Worm (Caenorhabditis elegans) whole organism, L1 larva: Measurements from ENCODE around the gene srh-283.

Source experiments
- C04F5.9 ChIP-seq: sonication (generic microtip); optimal IDR thresholded peaks from 2 replicates; lab custom pipeline; 2016; ENCODE audit warnings: missing genetic modification characterization, missing compliant biosample characterization
- F16B12.6 ChIP-seq: fragments of 150-350 bp; optimal IDR thresholded peaks from 2 replicates; lab custom pipeline; 2014; ENCODE audit warnings: missing biosample characterization, missing genetic modification characterization
- Y116A8C.19 ChIP-seq: sonication (generic microtip); optimal IDR thresholded peaks from 2 replicates; lab custom pipeline; 2016; ENCODE audit warnings: missing compliant biosample characterization, missing genetic modification characterization, borderline replicate concordance
- blmp-1 ChIP-seq: fragments of 150-350 bp; optimal IDR thresholded peaks from 2 replicates; lab custom pipeline; 2014; ENCODE audit warnings: missing biosample characterization, missing genetic modification characterization
- ceh-63 ChIP-seq: fragments of 200-800 bp; sonication (Bioruptor generic); optimal IDR thresholded peaks from 2 replicates; lab custom pipeline; 2018; ENCODE audit warnings: mild to moderate bottlenecking, missing genetic modification characterization, missing compliant biosample characterization
- ceh-8 ChIP-seq: fragments of 200-800 bp; sonication (Bioruptor generic); optimal IDR thresholded peaks from 2 replicates; lab custom pipeline; 2018; ENCODE audit warnings: mild to moderate bottlenecking, missing genetic modification characterization, moderate library complexity, missing compliant biosample characterization
- ceh-82 ChIP-seq, 3 experiments: fragments of 150-350 bp in 1 of 3; sonication (generic microtip) in 2 of 3; optimal IDR thresholded peaks; 2 replicates each; lab custom pipeline; 2014 to 2017; ENCODE audit warnings: missing biosample characterization in 3 of 3, missing genetic modification characterization in 3 of 3
- ceh-90 ChIP-seq: sonication (generic microtip); optimal IDR thresholded peaks from 2 replicates; lab custom pipeline; 2016; ENCODE audit warnings: missing genetic modification characterization, missing compliant biosample characterization
- dpl-1 ChIP-seq, 3 experiments: fragments of 150-350 bp in 2 of 3; sonication (generic microtip) in 1 of 3; optimal IDR thresholded peaks; 2 replicates each; lab custom pipeline; 2014 to 2017; ENCODE audit warnings: missing biosample characterization in 3 of 3, missing genetic modification characterization in 3 of 3, missing genetic modification reagents in 3 of 3
- dsc-1 ChIP-seq: sonication (generic microtip); optimal IDR thresholded peaks from 2 replicates; lab custom pipeline; 2016; ENCODE audit warnings: mild to moderate bottlenecking, missing genetic modification characterization, missing compliant biosample characterization
- efl-1 ChIP-seq, 4 experiments: fragments of 150-350 bp; optimal IDR thresholded peaks in 3 of 4; peaks in 1 of 4; 1 replicate in 1 of 4; 2 replicates in 3 of 4; lab custom pipeline; 2014; ENCODE audit warnings: missing biosample characterization in 2 of 4, missing genetic modification characterization in 2 of 4, missing genetic modification reagents in 2 of 4
- egl-13 ChIP-seq: sonication (generic microtip); optimal IDR thresholded peaks from 2 replicates; lab custom pipeline; 2016; ENCODE audit warnings: missing genotype, missing genetic modification reagents, missing genetic modification characterization, missing compliant biosample characterization
- egl-27 ChIP-seq, 2 experiments: fragments of 150-350 bp in 1 of 2; sonication (generic microtip); optimal IDR thresholded peaks; 3 replicates each; lab custom pipeline; 2017 to 2018; ENCODE audit warnings: missing biosample characterization in 2 of 2, missing genetic modification characterization in 2 of 2, missing genetic modification reagents in 2 of 2
- ets-5 ChIP-seq: fragments of 200-800 bp; sonication (Bioruptor generic); IDR thresholded peaks from 2 replicates; pipeline ENCODE4 v1.3.6; 2022; ENCODE audit warnings: missing genetic modification characterization, missing compliant biosample characterization
- hlh-17 ChIP-seq: fragments of 200-800 bp; sonication (Bioruptor generic); optimal IDR thresholded peaks from 2 replicates; lab custom pipeline; 2018; ENCODE audit warnings: missing genetic modification characterization, mild to moderate bottlenecking, missing compliant biosample characterization, moderate library complexity, borderline replicate concordance
- irx-1 ChIP-seq: sonication (generic microtip); optimal IDR thresholded peaks from 2 replicates; lab custom pipeline; 2016; ENCODE audit warnings: missing genetic modification characterization, missing compliant biosample characterization
- jun-1 ChIP-seq: fragments of 150-350 bp; optimal IDR thresholded peaks from 2 replicates; lab custom pipeline; 2014; ENCODE audit warnings: missing biosample characterization, missing genetic modification reagents, missing genetic modification characterization
- lin-13 ChIP-seq: fragments of 150-350 bp; optimal IDR thresholded peaks from 2 replicates; lab custom pipeline; 2014; ENCODE audit warnings: missing biosample characterization, missing genetic modification reagents, missing genetic modification characterization
- lin-15B ChIP-seq: fragments of 150-350 bp; sonication (generic microtip); optimal IDR thresholded peaks from 3 replicates; lab custom pipeline; 2014; ENCODE audit warnings: missing biosample characterization, missing genetic modification characterization
- lin-39 ChIP-seq: fragments of 150-350 bp; optimal IDR thresholded peaks from 2 replicates; lab custom pipeline; 2014; ENCODE audit warnings: missing biosample characterization, missing genetic modification reagents, missing genetic modification characterization
- lsy-2 ChIP-seq, 2 experiments: fragments of 150-350 bp; optimal IDR thresholded peaks; 2 replicates each; lab custom pipeline; 2014; ENCODE audit warnings: missing biosample characterization in 2 of 2, missing genetic modification characterization in 2 of 2
- mab-9 ChIP-seq: fragments of 200-800 bp; sonication (Bioruptor generic); IDR thresholded peaks from 2 replicates; pipeline ENCODE4 v1.3.6; 2022; ENCODE audit warnings: missing genetic modification reagents, missing genetic modification characterization, missing compliant biosample characterization
- mdl-1 ChIP-seq, 2 experiments: fragments of 150-350 bp; optimal IDR thresholded peaks; 2 replicates each; lab custom pipeline; 2014 to 2017; ENCODE audit warnings: missing biosample characterization in 2 of 2, missing genetic modification characterization in 2 of 2, inconsistent platforms in 1 of 2
- mef-2 ChIP-seq: fragments of 150-350 bp; optimal IDR thresholded peaks from 2 replicates; lab custom pipeline; 2014; ENCODE audit warnings: missing biosample characterization, missing genetic modification characterization
- mep-1 ChIP-seq: fragments of 150-350 bp; optimal IDR thresholded peaks from 2 replicates; lab custom pipeline; 2014; ENCODE audit warnings: missing biosample characterization, missing genetic modification characterization
- nhr-12 ChIP-seq: sonication (generic microtip); optimal IDR thresholded peaks from 2 replicates; lab custom pipeline; 2017; ENCODE audit warnings: missing biosample characterization, missing genetic modification characterization
- nhr-71 ChIP-seq: sonication (generic microtip); optimal IDR thresholded peaks from 2 replicates; lab custom pipeline; 2016; ENCODE audit warnings: mild to moderate bottlenecking, missing genetic modification characterization, moderate library complexity, missing compliant biosample characterization
- pag-3 ChIP-seq: sonication (generic microtip); optimal IDR thresholded peaks from 2 replicates; lab custom pipeline; 2017; ENCODE audit warnings: missing genetic modification characterization, mild to moderate bottlenecking, missing compliant biosample characterization, antibody characterized with exemption, borderline replicate concordance; ENCODE audit not compliant: insufficient read depth
- skn-1 ChIP-seq: fragments of 150-350 bp; optimal IDR thresholded peaks from 2 replicates; lab custom pipeline; 2014; ENCODE audit warnings: missing biosample characterization, missing genetic modification characterization
- sup-37 ChIP-seq: fragments of 200-800 bp; sonication (Bioruptor generic); optimal IDR thresholded peaks from 2 replicates; lab custom pipeline; 2018; ENCODE audit warnings: mild to moderate bottlenecking, missing genetic modification characterization, missing compliant biosample characterization
- swsn-7 ChIP-seq: sonication (generic microtip); optimal IDR thresholded peaks from 2 replicates; lab custom pipeline; 2016; ENCODE audit warnings: missing genetic modification characterization, missing compliant biosample characterization
- unc-130 ChIP-seq: fragments of 150-350 bp; optimal IDR thresholded peaks from 2 replicates; lab custom pipeline; 2017; ENCODE audit warnings: missing biosample characterization, missing genetic modification characterization, inconsistent platforms
- unc-30 ChIP-seq: sonication (generic microtip); optimal IDR thresholded peaks from 2 replicates; lab custom pipeline; 2017; ENCODE audit warnings: missing biosample characterization, missing genetic modification characterization
- unc-62 ChIP-seq: fragments of 150-350 bp; optimal IDR thresholded peaks from 2 replicates; lab custom pipeline; 2014; ENCODE audit warnings: missing biosample characterization, missing genetic modification reagents, missing genetic modification characterization
- unc-98 ChIP-seq: fragments of 200-800 bp; sonication (Bioruptor generic); IDR thresholded peaks from 2 replicates; pipeline ENCODE4 v1.3.6; 2022; ENCODE audit warnings: missing genetic modification characterization, missing compliant biosample characterization
- zip-4 ChIP-seq: fragments of 200-800 bp; sonication (Bioruptor generic); optimal IDR thresholded peaks from 2 replicates; lab custom pipeline; 2018; ENCODE audit warnings: mild to moderate bottlenecking, missing genetic modification characterization, moderate library complexity, missing compliant biosample characterization
- ztf-4 ChIP-seq: fragments of 150-350 bp; optimal IDR thresholded peaks from 2 replicates; lab custom pipeline; 2014; ENCODE audit warnings: missing biosample characterization, missing genetic modification characterization

Gene srh-283

DNA sequence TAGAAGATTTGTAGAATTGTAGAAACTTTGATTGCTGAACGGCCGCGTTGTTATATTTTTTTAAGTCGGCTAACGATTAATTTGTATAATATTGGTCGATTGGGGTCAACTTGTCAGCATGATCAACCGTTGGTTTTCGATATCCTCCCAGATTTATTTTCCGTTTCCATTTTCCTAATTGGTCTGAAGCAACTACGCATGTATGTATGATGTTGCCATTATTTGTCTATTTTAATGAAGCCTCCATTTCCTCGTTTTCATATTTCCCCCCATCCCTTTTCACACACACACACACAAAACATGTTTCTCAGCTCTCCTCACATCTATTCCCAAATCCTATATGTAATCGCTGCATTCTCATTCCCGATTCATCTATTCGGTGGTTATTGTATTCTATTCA lies 35.4 kb downstream of the srh-283 start, which contains the start of gene srh-287:
TSS of gene srh-287 (plus strand) at position 301 of the 400 bp plus-strand sequence.
- TF ChIP-seq unc-62 (GFP tag; lab: Kevin White, UChicago), result no peak
- TF ChIP-seq mdl-1 (tag; optimal IDR thresholded peaks at IDR 0.05; lab: Kevin White, UChicago), result no peak
- TF ChIP-seq nhr-71 (tag; lab: Kevin White, UChicago), result no peak
- TF ChIP-seq Y116A8C.19 (tag; lab: Kevin White, UChicago), result no peak
- no peak for TF ChIP-seq lsy-2 (tag; optimal IDR thresholded peaks at IDR 0.05; lab: Kevin White, UChicago)
- TF ChIP-seq, all 84 proteins: peak for 0

ce11 chrV:17802519-17802918 lies 37.4 kb downstream of the srh-283 start, which contains the start of the genes Y94A7B.11 and srh-292:
Gene Y94A7B.11, minus strand, starts transcription at chrV:17802619.
Gene srh-292, plus strand, starts transcription at chrV:17802769.
- TF ChIP-seq egl-27 (tag; optimal IDR thresholded peaks at IDR 0.05; lab: Kevin White, UChicago), result no peak
- no peak for TF ChIP-seq lin-15B
- TF ChIP-seq pag-3 (tag; lab: Kevin White, UChicago), result no peak
- TF ChIP-seq unc-130 (tag; lab: Kevin White, UChicago), result no peak

DNA sequence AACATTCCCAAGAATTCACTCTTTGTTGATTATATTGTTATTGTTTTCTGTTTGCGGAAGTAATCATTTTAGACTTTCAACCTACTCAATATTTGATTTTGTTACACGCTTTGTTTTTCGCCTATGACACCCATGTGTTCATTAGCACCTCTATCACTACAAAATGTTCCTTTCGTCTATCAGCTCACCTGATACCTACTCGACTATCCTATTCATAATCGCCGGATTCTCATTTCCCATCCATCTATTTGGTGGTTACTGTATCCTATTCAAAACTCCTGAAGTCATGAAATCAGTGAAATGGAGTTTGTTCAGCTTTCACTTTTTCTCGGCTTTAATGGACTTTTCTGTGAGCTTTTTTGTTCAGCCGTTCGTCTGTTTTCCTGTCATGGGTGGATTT lies 40.2 kb downstream of the srh-283 start, which contains the start of gene srh-291:
TSS of gene srh-291 (plus strand) at position 301 of the 400 bp plus-strand sequence.
- no peak for TF ChIP-seq egl-13 (tag; lab: Kevin White, UChicago)
- TF ChIP-seq efl-1 (optimal IDR thresholded peaks at IDR 0.05; lab: Kevin White, UChicago), result no peak
- TF ChIP-seq efl-1 (GFP tag; optimal IDR thresholded peaks at IDR 0.05 in 1 of 2; lab: Kevin White, UChicago), result peak in 1 of 2 experiments; percentile 64
- TF ChIP-seq C04F5.9 (tag; lab: Kevin White, UChicago), result no peak
- TF ChIP-seq, all 84 proteins: peak for 1

DNA sequence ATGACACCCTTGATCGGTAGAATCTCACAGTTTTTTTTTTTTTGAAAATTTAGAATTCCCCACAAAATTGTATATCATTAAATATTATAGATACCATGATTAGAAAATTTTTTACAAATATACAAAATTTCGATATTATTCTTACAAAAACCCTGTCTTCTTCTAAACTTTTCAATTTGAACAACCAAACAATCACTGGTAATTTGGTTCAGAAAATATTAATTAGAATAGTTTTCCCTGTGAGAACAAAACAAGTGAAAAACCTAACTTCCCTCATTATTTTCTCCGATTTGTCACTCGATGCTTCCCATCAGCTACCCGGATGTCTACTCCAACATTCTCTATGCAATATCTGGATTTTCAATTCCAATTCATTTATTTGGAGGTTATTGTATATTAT lies 44.9 kb downstream of the srh-283 start, which contains the start of gene srh-296:
TSS of gene srh-296 (plus strand) at position 301 of the 400 bp plus-strand sequence.
- no peak for TF ChIP-seq nhr-12
- no peak for TF ChIP-seq ztf-4
- TF ChIP-seq hlh-17 (GFP tag; lab: Kevin White, UChicago), result no peak
- TF ChIP-seq blmp-1, result no peak
- no peak for TF ChIP-seq lin-13 (GFP tag; lab: Kevin White, UChicago)
- no peak for TF ChIP-seq sup-37
- TF ChIP-seq skn-1 (tag; lab: Kevin White, UChicago), result no peak
- no peak for TF ChIP-seq F16B12.6 (tag; lab: Kevin White, UChicago)
- no peak for TF ChIP-seq unc-98 (GFP tag; lab: Robert Waterston, UW)
- TF ChIP-seq irx-1 (tag; lab: Kevin White, UChicago), result no peak
- TF ChIP-seq, all 84 proteins: peak for 0

DNA sequence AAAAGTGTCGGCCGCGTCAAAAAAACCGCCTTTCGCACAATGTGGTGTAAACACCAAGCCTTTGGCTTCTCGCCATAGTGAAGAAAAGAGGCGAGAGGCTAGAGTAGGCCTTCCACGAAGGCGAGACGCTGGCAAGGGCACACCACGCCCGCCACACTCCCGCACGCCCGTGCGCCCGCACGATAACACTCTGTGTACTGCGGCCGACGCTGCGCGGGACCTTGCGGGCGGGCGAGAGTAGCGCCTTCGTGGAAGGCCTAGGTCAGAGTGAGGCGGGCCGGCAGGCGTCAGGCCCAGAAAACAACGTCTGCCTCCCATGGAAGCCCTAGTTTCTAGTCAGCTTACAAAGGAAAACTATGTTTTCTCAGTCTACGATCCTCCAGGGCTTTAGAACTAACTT lies 47.0 kb downstream of the srh-283 start:
- TF ChIP-seq mep-1 (tag; lab: Kevin White, UChicago), result no peak
- no peak for TF ChIP-seq efl-1 (optimal IDR thresholded peaks at IDR 0.05; lab: Kevin White, UChicago)
- no peak for TF ChIP-seq efl-1 (GFP tag; optimal IDR thresholded peaks at IDR 0.05 in 1 of 2; lab: Kevin White, UChicago)
- TF ChIP-seq mef-2 (tag; lab: Kevin White, UChicago), result no peak
- no peak for TF ChIP-seq F16B12.6 (tag; lab: Kevin White, UChicago)
- TF ChIP-seq mab-9, result no peak
- TF ChIP-seq lsy-2 (tag; optimal IDR thresholded peaks at IDR 0.05; lab: Kevin White, UChicago), result no peak
- TF ChIP-seq lin-39 (tag; lab: Kevin White, UChicago), result no peak
- no peak for TF ChIP-seq zip-4 (GFP tag; lab: Kevin White, UChicago)
- TF ChIP-seq unc-30 (tag; lab: Kevin White, UChicago), result no peak
- no peak for TF ChIP-seq swsn-7 (tag; lab: Kevin White, UChicago)
- TF ChIP-seq jun-1 (tag; lab: Kevin White, UChicago), result no peak
- TF ChIP-seq nhr-12, result no peak
- TF ChIP-seq ceh-90 (tag; lab: Kevin White, UChicago), result no peak
- TF ChIP-seq dsc-1 (tag; lab: Kevin White, UChicago), result no peak
- TF ChIP-seq dpl-1 (GFP tag; optimal IDR thresholded peaks at IDR 0.05; lab: Kevin White, UChicago), result no peak
- no peak for TF ChIP-seq ets-5 (GFP tag; lab: Robert Waterston, UW)
- no peak for TF ChIP-seq ceh-82 (tag; optimal IDR thresholded peaks at IDR 0.05; lab: Kevin White, UChicago)
- TF ChIP-seq unc-98 (GFP tag; lab: Robert Waterston, UW), result no peak
- no peak for TF ChIP-seq ceh-8 (GFP tag; lab: Kevin White, UChicago)
- TF ChIP-seq ceh-63 (GFP tag; lab: Kevin White, UChicago), result no peak
- TF ChIP-seq, all 84 proteins: peak for 0
